Worm (Caenorhabditis elegans): ENCODE data around the gene C55A6.4.

DNA sequence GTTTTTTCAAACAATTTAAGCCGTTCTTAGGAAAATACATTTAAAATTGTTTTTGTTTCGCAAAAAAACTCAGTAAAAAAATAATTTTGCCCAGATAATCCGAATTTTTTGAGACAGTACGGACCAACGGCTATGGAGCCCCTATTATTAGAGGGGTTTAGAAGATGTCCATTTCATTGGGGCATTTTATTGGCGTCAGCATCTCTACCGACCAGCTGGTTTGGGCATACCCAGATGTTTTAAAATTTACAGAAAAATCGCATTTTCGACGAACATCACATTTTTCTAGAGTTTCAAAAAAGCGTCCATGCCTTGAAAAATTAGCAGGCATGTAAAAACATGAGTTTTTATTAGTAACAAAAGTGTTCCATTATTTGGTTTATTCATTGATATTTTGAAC lies 23.6 kb upstream of the C55A6.4 start:
- TF ChIP-seq ztf-11 (tag; optimal IDR thresholded peaks at IDR 0.05): no peak
- TF ChIP-seq xbp-1 (tag; optimal IDR thresholded peaks at IDR 0.05): no peak
- TF ChIP-seq ama-1 (optimal IDR thresholded peaks at IDR 0.05): no peak
- TF ChIP-seq irx-1 (tag; optimal IDR thresholded peaks at IDR 0.05): no peak
- TF ChIP-seq fos-1 (tag; optimal IDR thresholded peaks at IDR 0.05): no peak
- TF ChIP-seq elt-3 (tag; optimal IDR thresholded peaks at IDR 0.05): no peak
- no peak for TF ChIP-seq unc-130 (tag; optimal IDR thresholded peaks at IDR 0.05)
- TF ChIP-seq ceh-82 (tag; optimal IDR thresholded peaks at IDR 0.05): no peak
- TF ChIP-seq nhr-11 (tag; optimal IDR thresholded peaks at IDR 0.05): no peak
- no peak for TF ChIP-seq sox-4 (tag; optimal IDR thresholded peaks at IDR 0.05)
- no peak for TF ChIP-seq lin-15B (tag; optimal IDR thresholded peaks at IDR 0.05)
- TF ChIP-seq ces-1 (GFP tag; optimal IDR thresholded peaks at IDR 0.05): no peak
- no peak for TF ChIP-seq nhr-77 (tag; optimal IDR thresholded peaks at IDR 0.05)

All from whole organism, L1 larva.